Worm (Caenorhabditis elegans) whole organism, early embryonic: Measurements from ENCODE around the gene ssp-10.

Source experiments
- B0310.2 ChIP-seq: sonication (generic microtip); optimal IDR thresholded peaks from 2 replicates; lab custom pipeline; 2016; ENCODE audit warnings: mild to moderate bottlenecking, missing genetic modification characterization, missing compliant biosample characterization
- aly-1 ChIP-seq: sonication (generic microtip); optimal IDR thresholded peaks from 2 replicates; lab custom pipeline; 2016; ENCODE audit warnings: missing genetic modification characterization, missing compliant biosample characterization
- ama-1 ChIP-seq: fragments of 150-350 bp; optimal IDR thresholded peaks from 2 replicates; lab custom pipeline; 2014
- ceh-13 ChIP-seq: fragments of 200-800 bp; sonication (Bioruptor generic); optimal IDR thresholded peaks from 2 replicates; lab custom pipeline; 2018; ENCODE audit warnings: mild to moderate bottlenecking, missing genetic modification characterization, missing compliant biosample characterization
- ceh-36 ChIP-seq: sonication (generic microtip); optimal IDR thresholded peaks from 2 replicates; lab custom pipeline; 2016; ENCODE audit warnings: missing genetic modification characterization, inconsistent platforms, missing compliant biosample characterization
- ets-7 ChIP-seq: sonication (generic microtip); optimal IDR thresholded peaks from 2 replicates; lab custom pipeline; 2016; ENCODE audit warnings: missing genotype, missing genetic modification characterization, missing compliant biosample characterization
- flt-1 ChIP-seq: fragments of 200-800 bp; sonication (Bioruptor generic); IDR thresholded peaks from 2 replicates; pipeline ENCODE4 v1.3.6; 2022; ENCODE audit warnings: missing genetic modification characterization, missing compliant biosample characterization
- hmbx-1 ChIP-seq: sonication (generic microtip); optimal IDR thresholded peaks from 2 replicates; lab custom pipeline; 2016; ENCODE audit warnings: mild to moderate bottlenecking, missing genetic modification characterization, missing compliant biosample characterization
- pes-1 ChIP-seq: fragments of 200-800 bp; sonication (Bioruptor generic); IDR thresholded peaks from 2 replicates; pipeline ENCODE4 v1.3.6; 2022; ENCODE audit warnings: missing genetic modification reagents, missing genetic modification characterization, missing compliant biosample characterization
- scrt-1 ChIP-seq: fragments of 200-800 bp; sonication (Bioruptor generic); IDR thresholded peaks from 2 replicates; pipeline ENCODE4 v1.3.6; 2022; ENCODE audit warnings: missing genetic modification characterization, missing compliant biosample characterization
- tbx-11 ChIP-seq: fragments of 200-800 bp; sonication (Bioruptor generic); IDR thresholded peaks from 2 replicates; pipeline ENCODE4 v1.3.6; 2022; ENCODE audit warnings: missing genetic modification characterization, missing compliant biosample characterization
- tbx-37 ChIP-seq: fragments of 200-800 bp; sonication (Bioruptor generic); conservative IDR thresholded peaks from 2 replicates; pipeline ENCODE4 v1.3.6; 2022; ENCODE audit warnings: missing genetic modification reagents, missing genetic modification characterization, missing compliant biosample characterization

ce11 chrIV:9884257-9884656, 33.4 kb upstream of the ssp-10 start, which contains the start of the genes prp-18 and mccc-1:
- TF ChIP-seq ama-1 (lab: Kevin White, UChicago) = no peak
- TF ChIP-seq aly-1 = no peak
- TF ChIP-seq B0310.2 (tag; lab: Kevin White, UChicago) = no peak
- TF ChIP-seq ceh-36 (tag; lab: Kevin White, UChicago) = no peak
- TF ChIP-seq ceh-13 = no peak
- TF ChIP-seq tbx-37 (GFP tag; lab: Robert Waterston, UW) = no peak
- no peak for TF ChIP-seq scrt-1
- TF ChIP-seq pes-1 = no peak
- no peak for TF ChIP-seq ets-7 (tag; lab: Kevin White, UChicago)
- TF ChIP-seq hmbx-1 (tag; lab: Kevin White, UChicago) = no peak
- no peak for TF ChIP-seq flt-1
- no peak for TF ChIP-seq tbx-11
